Worm (Caenorhabditis elegans) whole organism, L4/young adult: Measurements from ENCODE around the gene pha-1.

Experiments used
- W03F9.2 ChIP-seq: fragments of 150-350 bp; optimal IDR thresholded peaks from 2 replicates; lab custom pipeline; 2014; ENCODE audit warnings: missing biosample characterization, missing genetic modification characterization
- dao-5 ChIP-seq: sonication (generic microtip); optimal IDR thresholded peaks from 2 replicates; lab custom pipeline; 2016; ENCODE audit warnings: missing genotype, missing genetic modification characterization, moderate library complexity, missing compliant biosample characterization
- him-1 ChIP-seq: sonication (generic microtip); optimal IDR thresholded peaks from 2 replicates; lab custom pipeline; 2016; ENCODE audit warnings: missing genotype, missing genetic modification reagents, missing genetic modification characterization, missing compliant biosample characterization

- TF ChIP-seq him-1 (tag; lab: Kevin White, UChicago) (no peak), dao-5 (tag; lab: Kevin White, UChicago) (no peak), W03F9.2 (tag; lab: Kevin White, UChicago) (no peak)
Observed at ce11 chrIII:11172232-11172713, 40.7 kb downstream of the pha-1 start.
